Worm (Caenorhabditis elegans): ENCODE data around the gene M57.1.
"Not testable (repeated sequence)": the region's sequence is repeated elsewhere in the genome, so short reads cannot be mapped to it uniquely, and the experiment has no call there.

M57.1 gene

ce11 chrIV:3578667-3579066 is 46.4 kb downstream of the M57.1 start:
- no peak for TF ChIP-seq fkh-10 (GFP tag; optimal IDR thresholded peaks at IDR 0.05)
- no peak for TF ChIP-seq elt-4 (tag; optimal IDR thresholded peaks at IDR 0.05)
- TF ChIP-seq zip-5 (tag; optimal IDR thresholded peaks at IDR 0.05) = no peak
- TF ChIP-seq mec-3 (tag; optimal IDR thresholded peaks at IDR 0.05; ENCODE audit: borderline replicate concordance) = no peak
- TF ChIP-seq ceh-9 (tag; optimal IDR thresholded peaks at IDR 0.05) = no peak
- TF ChIP-seq ztf-16 (tag; optimal IDR thresholded peaks at IDR 0.05) = no peak
- no peak for TF ChIP-seq lim-6 (tag; optimal IDR thresholded peaks at IDR 0.05)
- TF ChIP-seq pax-1 (tag; optimal IDR thresholded peaks at IDR 0.05) = no peak
- TF ChIP-seq sox-2 (GFP tag; IDR thresholded peaks at IDR 0.05) = no peak
- TF ChIP-seq pha-4 (tag; optimal IDR thresholded peaks at IDR 0.05) = no peak
- no peak for TF ChIP-seq tbx-7 (tag; optimal IDR thresholded peaks at IDR 0.05)
- TF ChIP-seq hlh-8 (tag; optimal IDR thresholded peaks at IDR 0.05) = no peak
- no peak for TF ChIP-seq ceh-31 (tag; optimal IDR thresholded peaks at IDR 0.05)
- no peak for TF ChIP-seq ets-4 (tag; optimal IDR thresholded peaks at IDR 0.05)
- TF ChIP-seq K02D7.2 (tag; optimal IDR thresholded peaks at IDR 0.05) = no peak
- TF ChIP-seq unc-55 (GFP tag; optimal IDR thresholded peaks at IDR 0.05) = no peak
- TF ChIP-seq madf-2 (tag; optimal IDR thresholded peaks at IDR 0.05) = no peak

- TF ChIP-seq C08G9.2 (tag; optimal IDR thresholded peaks at IDR 0.05) = no peak
- TF ChIP-seq pros-1 (tag; optimal IDR thresholded peaks at IDR 0.05) = no peak
- TF ChIP-seq hlh-6 (tag; optimal IDR thresholded peaks at IDR 0.05) = no peak
- no peak for TF ChIP-seq tbx-2 (tag; optimal IDR thresholded peaks at IDR 0.05)
- no peak for TF ChIP-seq sox-2 (GFP tag; IDR thresholded peaks at IDR 0.05)
- no peak for TF ChIP-seq elt-2 (tag; optimal IDR thresholded peaks at IDR 0.05)
- TF ChIP-seq ceh-45 (GFP tag; IDR thresholded peaks at IDR 0.05) = no peak
- no peak for TF ChIP-seq pqm-1 (tag; optimal IDR thresholded peaks at IDR 0.05)
- TF ChIP-seq ref-2 (tag; optimal IDR thresholded peaks at IDR 0.05) = no peak
- TF ChIP-seq unc-42 (tag; optimal IDR thresholded peaks at IDR 0.05) = no peak
- TF ChIP-seq lin-11 (tag; optimal IDR thresholded peaks at IDR 0.05) = no peak
- TF ChIP-seq ceh-34 (tag; optimal IDR thresholded peaks at IDR 0.05) = no peak
- TF ChIP-seq hlh-15 (tag; optimal IDR thresholded peaks at IDR 0.05) = no peak
- no peak for TF ChIP-seq ceh-6 (GFP tag; optimal IDR thresholded peaks at IDR 0.05)
- TF ChIP-seq lim-6 (tag; optimal IDR thresholded peaks at IDR 0.05) = no peak
- no peak for TF ChIP-seq pax-1 (tag; optimal IDR thresholded peaks at IDR 0.05)
- no peak for TF ChIP-seq npax-4 (tag; optimal IDR thresholded peaks at IDR 0.05)
- no peak for TF ChIP-seq fax-1 (tag; optimal IDR thresholded peaks at IDR 0.05)
- no peak for TF ChIP-seq hlh-13 (GFP tag; optimal IDR thresholded peaks at IDR 0.05)
- TF ChIP-seq ttx-3 (tag; optimal IDR thresholded peaks at IDR 0.05) = no peak
These were observed 47.3 kb downstream of the M57.1 start, which contains the start of gene Y37E11B.1 for ce11 chrIV:3579477-3579975. TSS of gene Y37E11B.1 (plus strand) at chrIV:3579621.

ce11 chrIV:3582806-3583205 is 50.5 kb downstream of the M57.1 start, which contains the start of gene blos-7:
TSS of gene blos-7 (minus strand) at chrIV:3582906.
- TF ChIP-seq sox-2 (GFP tag; IDR thresholded peaks at IDR 0.05); ceh-45 (GFP tag; IDR thresholded peaks at IDR 0.05); fkh-6 (tag; optimal IDR thresholded peaks at IDR 0.05): not testable (repeated sequence)

Data from whole organism, late embryonic.